Fruit fly (Drosophila melanogaster) whole organism, embryonic: ENCODE results near the gene Papss.
A peak's percentile ranks its signal among the peaks of the same experiment; 100 is the strongest.

ENCODE experiments used
- ATbp ChIP-seq: fragments of 200-800 bp; sonication (Bioruptor generic); optimal IDR thresholded peaks from 2 replicates; lab custom pipeline; 2017; ENCODE audit warnings: missing biosample characterization, mild to moderate bottlenecking, missing genetic modification characterization, missing genetic modification reagents
- Asciz ChIP-seq: fragments of 200-800 bp; sonication (Bioruptor generic); optimal IDR thresholded peaks from 2 replicates; lab custom pipeline; 2017; ENCODE audit warnings: missing biosample characterization, mild to moderate bottlenecking, missing genetic modification characterization, missing genetic modification reagents
- Atf3 ChIP-seq: fragments of 200-800 bp; sonication (Bioruptor generic); optimal IDR thresholded peaks from 3 replicates; lab custom pipeline; 2016; ENCODE audit warnings: missing biosample characterization, missing genetic modification characterization
- Blimp-1 ChIP-seq: fragments of 200-800 bp; sonication (Bioruptor generic); optimal IDR thresholded peaks from 3 replicates; lab custom pipeline; 2018; ENCODE audit warnings: missing biosample characterization, missing genetic modification characterization, mild to moderate bottlenecking, moderate library complexity, missing genetic modification reagents
- CG10565 ChIP-seq: fragments of 200-800 bp; sonication (Bioruptor generic); optimal IDR thresholded peaks from 3 replicates; lab custom pipeline; 2016; ENCODE audit warnings: missing biosample characterization, mild to moderate bottlenecking, missing genetic modification characterization
- CG11398 ChIP-seq: fragments of 200-800 bp; sonication (Bioruptor generic); optimal IDR thresholded peaks from 2 replicates; lab custom pipeline; 2016; ENCODE audit warnings: missing biosample characterization, missing genetic modification characterization
- CG12104 ChIP-seq: fragments of 200-800 bp; sonication (Bioruptor generic); optimal IDR thresholded peaks from 3 replicates; lab custom pipeline; 2016; ENCODE audit warnings: missing biosample characterization, missing genetic modification characterization
- CG1233 ChIP-seq: fragments of 200-800 bp; sonication (Bioruptor generic); optimal IDR thresholded peaks from 4 replicates; lab custom pipeline; 2018; ENCODE audit warnings: missing biosample characterization, mild to moderate bottlenecking, missing genetic modification characterization
- CG14667 ChIP-seq: fragments of 200-800 bp; sonication (Bioruptor generic); IDR thresholded peaks from 2 replicates; pipeline ENCODE4 v1.3.6; 2022; ENCODE audit warnings: missing biosample characterization, missing genetic modification characterization
- CG15269 ChIP-seq: fragments of 200-800 bp; sonication (Bioruptor generic); optimal IDR thresholded peaks from 2 replicates; lab custom pipeline; 2018; ENCODE audit warnings: missing biosample characterization, mild to moderate bottlenecking, missing genetic modification characterization, moderate library complexity
- CG2199 ChIP-seq: fragments of 200-800 bp; sonication (Bioruptor generic); IDR thresholded peaks from 3 replicates; pipeline ENCODE4 v1.3.6; 2022; ENCODE audit warnings: missing biosample characterization, missing genetic modification characterization
- CG2889 ChIP-seq: fragments of 200-800 bp; sonication (Bioruptor generic); IDR thresholded peaks from 3 replicates; pipeline ENCODE4 v1.3.6; 2022; ENCODE audit warnings: missing biosample characterization, missing genetic modification characterization
- CG32772 ChIP-seq: fragments of 200-800 bp; sonication (Bioruptor generic); IDR thresholded peaks from 2 replicates; pipeline ENCODE4 v1.3.6; 2022; ENCODE audit warnings: missing biosample characterization, missing genetic modification characterization
- CG34422 ChIP-seq: fragments of 200-800 bp; sonication (Bioruptor generic); IDR thresholded peaks from 3 replicates; pipeline ENCODE4 v1.3.6; 2022; ENCODE audit warnings: missing biosample characterization, missing genetic modification characterization
- CG4282 ChIP-seq: fragments of 200-800 bp; sonication (Bioruptor generic); optimal IDR thresholded peaks from 2 replicates; lab custom pipeline; 2016; ENCODE audit warnings: missing biosample characterization, missing genetic modification characterization
- CG43689 ChIP-seq: fragments of 200-800 bp; sonication (Bioruptor generic); IDR thresholded peaks from 2 replicates; pipeline ENCODE4 v1.3.6; 2022; ENCODE audit warnings: missing biosample characterization, missing genetic modification characterization
- CG7839 ChIP-seq: fragments of 200-800 bp; sonication (Bioruptor generic); optimal IDR thresholded peaks from 3 replicates; lab custom pipeline; 2018; ENCODE audit warnings: missing biosample characterization, mild to moderate bottlenecking, missing genetic modification characterization, moderate library complexity
- Dfd ChIP-seq, 2 experiments: fragments of >200 bp; optimal IDR thresholded peaks; 2 replicates each; lab custom pipeline; 2017; ENCODE audit warnings: missing biosample characterization in 2 of 2, missing genetic modification characterization in 2 of 2
- Dip2 ChIP-seq: fragments of 200-800 bp; sonication (Bioruptor generic); IDR thresholded peaks from 2 replicates; pipeline ENCODE4 v1.3.6; 2022; ENCODE audit warnings: missing biosample characterization, missing genetic modification characterization
- Doc2 ChIP-seq: fragments of 200-800 bp; sonication (Bioruptor generic); IDR thresholded peaks from 2 replicates; pipeline ENCODE4 v1.3.6; 2022; ENCODE audit warnings: missing biosample characterization, missing genetic modification characterization
- Ets97D ChIP-seq: fragments of 200-800 bp; sonication (Bioruptor generic); optimal IDR thresholded peaks from 3 replicates; lab custom pipeline; 2016; ENCODE audit warnings: missing biosample characterization, missing genetic modification characterization
- HLH4C ChIP-seq: fragments of 200-800 bp; sonication (Bioruptor generic); IDR thresholded peaks from 3 replicates; pipeline ENCODE4 v1.3.6; 2022; ENCODE audit warnings: missing biosample characterization, missing genetic modification characterization; ENCODE audit not compliant: partially characterized antibody
- HLH54F ChIP-seq: fragments of 200-800 bp; sonication (Bioruptor generic); optimal IDR thresholded peaks from 3 replicates; lab custom pipeline; 2016; ENCODE audit warnings: missing biosample characterization, missing genetic modification characterization
- Mad ChIP-seq: fragments of 200-800 bp; sonication (Bioruptor generic); optimal IDR thresholded peaks from 2 replicates; lab custom pipeline; 2016; ENCODE audit warnings: missing biosample characterization, missing genetic modification characterization
- Med ChIP-seq: fragments of 200-800 bp; sonication (Bioruptor generic); peaks from one replicate; lab custom pipeline; 2016; ENCODE audit warnings: missing biosample characterization, missing genetic modification characterization, mild to moderate bottlenecking, inconsistent platforms, moderate library complexity
- Nf-YA ChIP-seq: fragments of 200-800 bp; sonication (Bioruptor generic); IDR thresholded peaks from 2 replicates; pipeline ENCODE4 v1.3.6; 2022; ENCODE audit warnings: missing biosample characterization, missing genetic modification characterization
- Oaz ChIP-seq: fragments of 200-800 bp; sonication (Bioruptor generic); IDR thresholded peaks from 2 replicates; pipeline ENCODE4 v1.3.6; 2022; ENCODE audit warnings: missing biosample characterization, missing genetic modification characterization
- PHDP ChIP-seq: fragments of 200-800 bp; sonication (Bioruptor generic); optimal IDR thresholded peaks from 3 replicates; lab custom pipeline; 2018; ENCODE audit warnings: missing biosample characterization, mild to moderate bottlenecking, missing genetic modification characterization, moderate library complexity
- Tbp ChIP-seq: fragments of >200 bp; optimal IDR thresholded peaks from 2 replicates; lab custom pipeline; 2018; ENCODE audit warnings: missing biosample characterization, missing genetic modification characterization
- Xbp1 ChIP-seq: fragments of 200-800 bp; sonication (Bioruptor generic); optimal IDR thresholded peaks from 3 replicates; lab custom pipeline; 2016; ENCODE audit warnings: missing biosample characterization, mild to moderate bottlenecking, missing genetic modification characterization
- ase ChIP-seq: fragments of 200-800 bp; sonication (Bioruptor generic); IDR thresholded peaks from 3 replicates; pipeline ENCODE4 v1.3.6; 2022; ENCODE audit warnings: missing biosample characterization, missing genetic modification characterization
- bbx ChIP-seq: fragments of 200-800 bp; sonication (Bioruptor generic); IDR thresholded peaks from 2 replicates; pipeline ENCODE4 v1.3.6; 2022; ENCODE audit warnings: missing biosample characterization, missing genetic modification characterization; ENCODE audit not compliant: partially characterized antibody
- bowl ChIP-seq: fragments of 200-800 bp; sonication (Bioruptor generic); IDR thresholded peaks from 2 replicates; pipeline ENCODE4 v1.3.6; 2022; ENCODE audit warnings: missing biosample characterization, missing genetic modification characterization
- chn ChIP-seq: fragments of 200-800 bp; sonication (Bioruptor generic); optimal IDR thresholded peaks from 2 replicates; lab custom pipeline; 2016; ENCODE audit warnings: missing biosample characterization, missing genetic modification characterization
- crp ChIP-seq, 2 experiments: fragments of 200-800 bp; sonication (Bioruptor generic); optimal IDR thresholded peaks; 2 replicates in 1 of 2; 3 replicates in 1 of 2; lab custom pipeline; 2017; ENCODE audit warnings: missing biosample characterization in 2 of 2, missing genetic modification characterization in 2 of 2, mild to moderate bottlenecking in 1 of 2, moderate library complexity in 1 of 2
- cwo ChIP-seq: fragments of 200-800 bp; sonication (Bioruptor generic); optimal IDR thresholded peaks from 3 replicates; lab custom pipeline; 2017; ENCODE audit warnings: missing biosample characterization, missing genetic modification characterization, mild to moderate bottlenecking, moderate library complexity, missing genetic modification reagents
- hb ChIP-seq: fragments of 200-800 bp; sonication (Bioruptor generic); IDR thresholded peaks from 3 replicates; pipeline ENCODE4 v1.3.6; 2022; ENCODE audit warnings: missing biosample characterization, missing genetic modification characterization; ENCODE audit not compliant: partially characterized antibody
- hkb ChIP-seq, 2 experiments: fragments of 200-800 bp in 1 of 2; fragments of >200 bp in 1 of 2; sonication (Bioruptor generic) in 1 of 2; IDR thresholded peaks in 1 of 2; optimal IDR thresholded peaks in 1 of 2; 2 replicates each; pipeline versions ENCODE4 v1.3.6 to Lab custom; 2017 to 2022; ENCODE audit warnings: missing biosample characterization in 1 of 2, missing genetic modification characterization in 1 of 2
- kay ChIP-seq: fragments of 200-800 bp; sonication (Bioruptor generic); optimal IDR thresholded peaks from 2 replicates; lab custom pipeline; 2016; ENCODE audit warnings: missing biosample characterization, missing genetic modification characterization
- maf-S ChIP-seq: fragments of 200-800 bp; sonication (Bioruptor generic); optimal IDR thresholded peaks from 2 replicates; lab custom pipeline; 2016; ENCODE audit warnings: missing biosample characterization, missing genetic modification characterization
- nau ChIP-seq: fragments of 200-800 bp; sonication (Bioruptor generic); optimal IDR thresholded peaks from 3 replicates; lab custom pipeline; 2017; ENCODE audit warnings: missing biosample characterization, mild to moderate bottlenecking, missing genetic modification characterization, missing genetic modification reagents
- pros ChIP-seq: fragments of 200-800 bp; sonication (Bioruptor generic); optimal IDR thresholded peaks from 3 replicates; lab custom pipeline; 2019; ENCODE audit warnings: missing biosample characterization, mild to moderate bottlenecking, missing genetic modification characterization, moderate library complexity
- shn ChIP-seq: fragments of 200-800 bp; sonication (Bioruptor generic); optimal IDR thresholded peaks from 3 replicates; lab custom pipeline; 2016; ENCODE audit warnings: missing biosample characterization, missing genetic modification characterization
- tap ChIP-seq: fragments of 200-800 bp; optimal IDR thresholded peaks from 3 replicates; lab custom pipeline; 2019; ENCODE audit warnings: missing biosample characterization, mild to moderate bottlenecking, missing genetic modification characterization, moderate library complexity
- tna ChIP-seq: fragments of 200-800 bp; sonication (Bioruptor generic); IDR thresholded peaks from 2 replicates; pipeline ENCODE4 v1.3.6; 2022; ENCODE audit warnings: missing biosample characterization, missing genetic modification characterization; ENCODE audit not compliant: partially characterized antibody
- unc-4 ChIP-seq: fragments of 200-800 bp; sonication (Bioruptor generic); IDR thresholded peaks from 2 replicates; pipeline ENCODE4 v1.3.6; 2022; ENCODE audit warnings: missing biosample characterization, missing genetic modification characterization; ENCODE audit not compliant: partially characterized antibody
- zen ChIP-seq: fragments of 200-800 bp; sonication (Bioruptor generic); optimal IDR thresholded peaks from 3 replicates; lab custom pipeline; 2018; ENCODE audit warnings: missing biosample characterization, mild to moderate bottlenecking, missing genetic modification characterization, moderate library complexity
- zfh2 ChIP-seq: fragments of 200-800 bp; sonication (Bioruptor generic); optimal IDR thresholded peaks from 2 replicates; lab custom pipeline; 2016; ENCODE audit warnings: missing biosample characterization, missing genetic modification characterization

Gene Papss

dm6 chr3L:19902560-19903399 lies 57.7 kb downstream of the Papss start (continued):
- TF ChIP-seq CG43689 (GFP tag; lab: Robert Waterston, UW) = no peak; the same call in none of the 2 replicates
- TF ChIP-seq Xbp1 (GFP tag; lab: Kevin White, UChicago) = peak; percentile 96
- peak; percentile 95 for TF ChIP-seq shn (GFP tag; lab: Kevin White, UChicago)
- TF ChIP-seq ATbp (GFP tag; lab: Kevin White, UChicago) = peak; percentile 85
- peak; percentile 93; the same call in 1 of the 3 replicates for TF ChIP-seq CG2199 (GFP tag; lab: Robert Waterston, UW)
- TF ChIP-seq HLH4C (GFP tag; lab: Robert Waterston, UW) = no peak
- TF ChIP-seq maf-S (GFP tag; lab: Kevin White, UChicago) = peak; percentile 96
- TF ChIP-seq pros (GFP tag; lab: Kevin White, UChicago) = peak; percentile 84
- TF ChIP-seq CG32772 (GFP tag; lab: Robert Waterston, UW) = peak; percentile 90
- TF ChIP-seq Nf-YA = peak; percentile 67
- peak; percentile 89 for TF ChIP-seq Oaz (GFP tag; lab: Robert Waterston, UW)
- no peak for TF ChIP-seq tna (GFP tag; lab: Robert Waterston, UW)
- TF ChIP-seq CG11398 = peak; percentile 95
- peak; percentile 19 for TF ChIP-seq CG10565 (GFP tag; lab: Kevin White, UChicago)
- peak; percentile 91 for TF ChIP-seq Asciz (GFP tag; lab: Kevin White, UChicago)
- TF ChIP-seq bbx (GFP tag; lab: Robert Waterston, UW) = no peak
- TF ChIP-seq CG14667 (GFP tag; lab: Robert Waterston, UW) = peak; percentile 92; the same call in 1 of the 2 replicates
- TF ChIP-seq Dfd (GFP tag; optimal IDR thresholded peaks at IDR 0.05; lab: Kevin White, UChicago) = no peak
- peak; percentile 54 for TF ChIP-seq nau (GFP tag; lab: Kevin White, UChicago)
- peak; percentile 88 for TF ChIP-seq Atf3 (GFP tag; lab: Kevin White, UChicago)
- TF ChIP-seq Doc2 (GFP tag; lab: Robert Waterston, UW) = no peak
- TF ChIP-seq chn (GFP tag; lab: Kevin White, UChicago) = peak; percentile 95
- peak; percentile 79 for TF ChIP-seq tap
- TF ChIP-seq CG4282 (GFP tag; lab: Kevin White, UChicago) = peak; percentile 93
- peak; percentile 97 for TF ChIP-seq CG15269 (tag; lab: Kevin White, UChicago)
- TF ChIP-seq unc-4 (GFP tag; lab: Robert Waterston, UW) = no peak
- peak; percentile 89 for TF ChIP-seq Blimp-1
- peak; percentile 86 for TF ChIP-seq bowl
- TF ChIP-seq PHDP = peak; percentile 95
- TF ChIP-seq crp (GFP tag; optimal IDR thresholded peaks at IDR 0.05; lab: Kevin White, UChicago) = peak in 1 of 2 experiments; percentile 57
- TF ChIP-seq Tbp (GFP tag; lab: Kevin White, UChicago) = no peak
- TF ChIP-seq kay (GFP tag; lab: Kevin White, UChicago) = peak; percentile 91
- TF ChIP-seq zfh2 = peak; percentile 97
- TF ChIP-seq CG1233 (GFP tag; lab: Kevin White, UChicago) = peak; percentile 91
- peak; percentile 90 for TF ChIP-seq cwo
- TF ChIP-seq hb (GFP tag; lab: Robert Waterston, UW) = no peak
- peak; percentile 94 for TF ChIP-seq CG2889 (GFP tag; lab: Robert Waterston, UW)
- peak; percentile 84 for TF ChIP-seq CG34422 (GFP tag; lab: Robert Waterston, UW)
- TF ChIP-seq Ets97D = peak; percentile 79
- TF ChIP-seq Mad = peak; percentile 93
- TF ChIP-seq HLH54F = peak; percentile 97
- TF ChIP-seq hkb (optimal IDR thresholded peaks at IDR 0.05; lab: Kevin White, UChicago) = no peak
- TF ChIP-seq hkb (GFP tag; IDR thresholded peaks at IDR 0.05; lab: Robert Waterston, UW) = peak; percentile 96
- peak; percentile 97 for TF ChIP-seq CG7839 (tag; lab: Kevin White, UChicago)
- peak; percentile 77 for TF ChIP-seq zen
- TF ChIP-seq CG12104 (GFP tag; lab: Kevin White, UChicago) = peak; percentile 91
- TF ChIP-seq Dip2 = no peak
- peak; percentile 99 for TF ChIP-seq Med
- TF ChIP-seq ase (GFP tag; lab: Robert Waterston, UW) = peak; percentile 86; the same call in 2 of the 3 replicates
